Worm (Caenorhabditis elegans) whole organism, L3 larva: Measurements from ENCODE around the gene sss-1.

Experiments
- ceh-28 ChIP-seq: fragments of 150-350 bp; optimal IDR thresholded peaks from 2 replicates; lab custom pipeline; 2014; ENCODE audit warnings: missing biosample characterization, missing genetic modification reagents, missing genetic modification characterization
- ceh-9 ChIP-seq: sonication (generic microtip); optimal IDR thresholded peaks from 2 replicates; lab custom pipeline; 2018; ENCODE audit warnings: missing biosample characterization, missing genetic modification characterization
- daf-12 ChIP-seq: fragments of 150-350 bp; optimal IDR thresholded peaks from 2 replicates; lab custom pipeline; 2014; ENCODE audit warnings: missing biosample characterization, missing genetic modification reagents, missing genetic modification characterization
- egl-27 ChIP-seq: sonication (generic microtip); optimal IDR thresholded peaks from 4 replicates; lab custom pipeline; 2017; ENCODE audit warnings: missing biosample characterization, missing genetic modification reagents, missing genetic modification characterization
- egl-5 ChIP-seq: fragments of 150-350 bp; optimal IDR thresholded peaks from 2 replicates; lab custom pipeline; 2017; ENCODE audit warnings: missing biosample characterization, missing genetic modification reagents, missing genetic modification characterization, inconsistent platforms
- elt-2 ChIP-seq: sonication (generic microtip); optimal IDR thresholded peaks from 2 replicates; lab custom pipeline; 2016; ENCODE audit warnings: missing genetic modification reagents, mild to moderate bottlenecking, missing genetic modification characterization, missing compliant biosample characterization
- eor-1 ChIP-seq, 2 experiments: fragments of 150-350 bp; optimal IDR thresholded peaks; 2 replicates each; lab custom pipeline; 2014 to 2018; ENCODE audit warnings: missing biosample characterization in 2 of 2, missing genetic modification characterization in 2 of 2
- fkh-10 ChIP-seq: sonication (generic microtip); optimal IDR thresholded peaks from 2 replicates; lab custom pipeline; 2017; ENCODE audit warnings: missing biosample characterization, missing genetic modification reagents, missing genetic modification characterization
- fkh-2 ChIP-seq: fragments of 150-350 bp; optimal IDR thresholded peaks from 2 replicates; lab custom pipeline; 2014; ENCODE audit warnings: missing biosample characterization, missing genetic modification reagents, missing genetic modification characterization
- fos-1 ChIP-seq: fragments of 150-350 bp; optimal IDR thresholded peaks from 2 replicates; lab custom pipeline; 2014; ENCODE audit warnings: missing biosample characterization, missing genetic modification characterization
- lin-15B ChIP-seq: fragments of 150-350 bp; optimal IDR thresholded peaks from 2 replicates; lab custom pipeline; 2014; ENCODE audit warnings: missing biosample characterization, missing genetic modification characterization
- mdl-1 ChIP-seq: fragments of 150-350 bp; optimal IDR thresholded peaks from 2 replicates; lab custom pipeline; 2014; ENCODE audit warnings: missing biosample characterization, missing genetic modification characterization
- mml-1 ChIP-seq: fragments of 150-350 bp; sonication (generic microtip); optimal IDR thresholded peaks from 3 replicates; lab custom pipeline; 2014; ENCODE audit warnings: missing biosample characterization, missing genetic modification characterization
- nfya-1 ChIP-seq: sonication (generic microtip); optimal IDR thresholded peaks from 2 replicates; lab custom pipeline; 2017; ENCODE audit warnings: missing genetic modification characterization, mild to moderate bottlenecking, missing compliant biosample characterization, antibody characterized with exemption, moderate library complexity; ENCODE audit not compliant: insufficient read depth
- nhr-23 ChIP-seq: fragments of 150-350 bp; optimal IDR thresholded peaks from 2 replicates; lab custom pipeline; 2014; ENCODE audit warnings: missing biosample characterization, missing genetic modification reagents, missing genetic modification characterization
- nhr-25 ChIP-seq: sonication (generic microtip); optimal IDR thresholded peaks from 2 replicates; lab custom pipeline; 2017; ENCODE audit warnings: missing biosample characterization, missing genetic modification characterization
- nhr-28 ChIP-seq: fragments of 150-350 bp; optimal IDR thresholded peaks from 2 replicates; lab custom pipeline; 2014; ENCODE audit warnings: missing biosample characterization, missing genetic modification characterization
- nhr-43 ChIP-seq: sonication (generic microtip); optimal IDR thresholded peaks from 2 replicates; lab custom pipeline; 2016; ENCODE audit warnings: mild to moderate bottlenecking, missing genetic modification characterization, missing compliant biosample characterization; ENCODE audit not compliant: poor library complexity, severe bottlenecking
- nhr-67 ChIP-seq: fragments of 150-350 bp; optimal IDR thresholded peaks from 2 replicates; lab custom pipeline; 2014; ENCODE audit warnings: missing biosample characterization, missing genetic modification characterization
- nhr-76 ChIP-seq: fragments of 150-350 bp; sonication (generic microtip); optimal IDR thresholded peaks from 5 replicates; lab custom pipeline; 2014; ENCODE audit warnings: missing biosample characterization, missing genetic modification characterization
- pha-4 ChIP-seq: fragments of 150-350 bp; optimal IDR thresholded peaks from 2 replicates; lab custom pipeline; 2014; ENCODE audit warnings: missing biosample characterization, missing genetic modification reagents, missing genetic modification characterization
- pqm-1 ChIP-seq: fragments of 150-350 bp; optimal IDR thresholded peaks from 2 replicates; lab custom pipeline; 2017; ENCODE audit warnings: missing biosample characterization, missing genetic modification characterization, inconsistent platforms
- sea-2 ChIP-seq: fragments of 150-350 bp; sonication (generic microtip); optimal IDR thresholded peaks from 4 replicates; lab custom pipeline; 2014; ENCODE audit warnings: missing biosample characterization, missing genetic modification reagents, missing genetic modification characterization
- skn-1 ChIP-seq: fragments of 150-350 bp; optimal IDR thresholded peaks from 2 replicates; lab custom pipeline; 2014; ENCODE audit warnings: missing biosample characterization, missing genetic modification characterization
- snpc-4 ChIP-seq: fragments of 150-350 bp; optimal IDR thresholded peaks from 2 replicates; lab custom pipeline; 2014; ENCODE audit warnings: missing biosample characterization, missing genetic modification characterization
- tbx-2 ChIP-seq: sonication (generic microtip); optimal IDR thresholded peaks from 2 replicates; lab custom pipeline; 2016; ENCODE audit warnings: mild to moderate bottlenecking, missing genetic modification characterization, missing compliant biosample characterization
- unc-39 ChIP-seq: sonication (generic microtip); optimal IDR thresholded peaks from 4 replicates; lab custom pipeline; 2017; ENCODE audit warnings: missing biosample characterization, missing genetic modification characterization
- unc-62 ChIP-seq: fragments of 150-350 bp; sonication (generic microtip); optimal IDR thresholded peaks from 4 replicates; lab custom pipeline; 2014; ENCODE audit warnings: missing biosample characterization, missing genetic modification reagents, missing genetic modification characterization
- ztf-11 ChIP-seq: fragments of 150-350 bp; optimal IDR thresholded peaks from 2 replicates; lab custom pipeline; 2014; ENCODE audit warnings: missing biosample characterization, missing genetic modification characterization
- ztf-4 ChIP-seq: fragments of 150-350 bp; optimal IDR thresholded peaks from 2 replicates; lab custom pipeline; 2014; ENCODE audit warnings: missing biosample characterization, missing genetic modification characterization

sss-1 gene

ce11 chrIV:9863817-9864216 is 29.7 kb downstream of the sss-1 start, which contains the start of gene K07F5.16:
K07F5.16 (plus strand) TSS chrIV:9864117.
- no peak for TF ChIP-seq lin-15B (tag; lab: Kevin White, UChicago)
- no peak for TF ChIP-seq ztf-11 (tag; lab: Kevin White, UChicago)
- TF ChIP-seq sea-2 (GFP tag; lab: Kevin White, UChicago), result no peak

- TF ChIP-seq fkh-10 (GFP tag; lab: Kevin White, UChicago) (no peak), daf-12 (tag; lab: Kevin White, UChicago) (no peak), nhr-43 (tag; lab: Kevin White, UChicago) (no peak), nhr-25 (no peak), nhr-23 (no peak), ztf-4 (tag; lab: Kevin White, UChicago) (no peak), mml-1 (tag; lab: Kevin White, UChicago) (no peak), pha-4 (tag; lab: Kevin White, UChicago) (no peak), ceh-9 (no peak), mdl-1 (tag; lab: Kevin White, UChicago) (no peak), elt-2 (no peak)
Measured at ce11 chrIV:9861921-9862320, 31.6 kb downstream of the sss-1 start, which contains the start of gene K07F5.14. K07F5.14 (plus strand) TSS chrIV:9862221.

- TF ChIP-seq nhr-67 (tag; lab: Kevin White, UChicago), result no peak
- TF ChIP-seq unc-62 (GFP tag; lab: Kevin White, UChicago), result no peak
- no peak for TF ChIP-seq elt-2
- TF ChIP-seq egl-27 (tag; lab: Kevin White, UChicago), result no peak
- no peak for TF ChIP-seq mdl-1 (tag; lab: Kevin White, UChicago)
- TF ChIP-seq pqm-1 (tag; lab: Kevin White, UChicago), result no peak
- TF ChIP-seq eor-1 (tag; optimal IDR thresholded peaks at IDR 0.05; lab: Kevin White, UChicago), result no peak
- TF ChIP-seq snpc-4 (tag; lab: Kevin White, UChicago), result no peak
- TF ChIP-seq ceh-9, result no peak
- TF ChIP-seq unc-39 (tag; lab: Kevin White, UChicago), result no peak
- TF ChIP-seq fos-1 (tag; lab: Kevin White, UChicago), result no peak
- no peak for TF ChIP-seq nhr-23
- TF ChIP-seq skn-1 (tag; lab: Kevin White, UChicago), result no peak
- no peak for TF ChIP-seq sea-2 (GFP tag; lab: Kevin White, UChicago)
- TF ChIP-seq nhr-28 (tag; lab: Kevin White, UChicago), result no peak
- TF ChIP-seq ceh-28 (tag; lab: Kevin White, UChicago), result no peak
- no peak for TF ChIP-seq mml-1 (tag; lab: Kevin White, UChicago)
- no peak for TF ChIP-seq lin-15B (tag; lab: Kevin White, UChicago)
Measured at ce11 chrIV:9858970-9859369, 34.6 kb downstream of the sss-1 start.

DNA sequence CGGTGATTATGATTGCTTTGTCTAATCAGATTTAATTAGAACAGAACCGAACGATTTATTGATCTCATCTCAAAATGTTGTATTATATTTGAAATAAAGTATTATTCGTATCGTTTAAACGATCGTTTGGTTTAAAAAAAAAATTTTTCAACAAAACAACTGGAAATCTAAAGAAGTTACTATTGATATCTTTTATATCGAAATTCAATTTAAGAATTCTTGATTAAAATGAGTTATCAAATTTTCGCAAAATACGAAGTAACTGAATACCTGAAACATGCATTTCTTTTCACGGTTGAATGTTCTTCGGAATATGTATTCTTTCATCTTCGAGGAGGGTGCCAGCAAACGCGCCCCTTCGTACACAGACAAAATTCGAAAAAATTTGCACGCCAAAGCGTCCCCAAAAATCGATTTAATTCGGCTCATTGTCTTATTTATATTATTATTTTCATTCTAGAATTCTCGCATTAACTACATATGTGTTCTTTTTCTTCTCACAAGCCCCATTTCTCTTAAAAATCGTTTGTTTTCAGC is 35.5 kb downstream of the sss-1 start, which contains the start of gene npp-1:
Gene npp-1 (plus strand): TSS at position 537 of the 537 bp plus-strand sequence.
- peak; percentile 59 for TF ChIP-seq lin-15B (tag; lab: Kevin White, UChicago)
- TF ChIP-seq pha-4 (tag; lab: Kevin White, UChicago), result peak; percentile 82
- TF ChIP-seq nfya-1 (tag; lab: Kevin White, UChicago), result peak; percentile 50
- no peak for TF ChIP-seq nhr-43 (tag; lab: Kevin White, UChicago)
- peak; percentile 20 for TF ChIP-seq nhr-25
- TF ChIP-seq elt-2, result peak; percentile 20
- no peak for TF ChIP-seq nhr-76 (tag; lab: Kevin White, UChicago)
- TF ChIP-seq pqm-1 (tag; lab: Kevin White, UChicago), result peak; percentile 0

- TF ChIP-seq tbx-2 (no peak), fkh-2 (tag; lab: Kevin White, UChicago) (no peak), mdl-1 (tag; lab: Kevin White, UChicago) (no peak), fkh-10 (GFP tag; lab: Kevin White, UChicago) (no peak), skn-1 (tag; lab: Kevin White, UChicago) (no peak), nhr-67 (tag; lab: Kevin White, UChicago) (no peak), egl-5 (tag; lab: Kevin White, UChicago) (no peak), nhr-25 (no peak)
Measured at ce11 chrIV:9855712-9856111, 37.8 kb downstream of the sss-1 start, which contains the start of gene K07F5.12. K07F5.12 (plus strand) TSS chrIV:9856012.
